Fruit fly (Drosophila melanogaster): ENCODE data around the gene Hyls1.

Gene Hyls1

DNA sequence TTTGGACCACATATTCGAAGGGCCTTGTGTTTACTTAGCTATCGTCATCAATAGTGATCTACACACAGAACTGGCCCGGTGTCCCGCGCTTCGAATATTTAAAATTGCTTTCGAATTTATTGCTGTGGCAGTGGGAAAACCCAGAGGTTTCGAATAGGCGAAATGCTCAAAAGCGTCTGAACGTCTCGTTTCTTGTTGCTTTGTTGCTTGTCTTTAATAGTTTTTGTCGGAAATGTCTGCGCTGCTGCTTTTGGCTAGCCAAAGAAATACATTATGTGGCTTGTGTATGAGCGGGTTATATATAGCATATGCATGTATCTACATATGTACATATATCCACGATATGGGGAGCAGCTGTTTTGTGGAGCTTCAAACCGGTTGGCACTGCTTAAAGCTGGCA, 31.2 kb downstream of the Hyls1 start:
- no peak for TF ChIP-seq kay (GFP tag; ENCODE audit: borderline replicate concordance)
- no peak for TF ChIP-seq CG33017 (tag; optimal IDR thresholded peaks at IDR 0.05)
- no peak for TF ChIP-seq CG1620 (GFP tag; optimal IDR thresholded peaks at IDR 0.05)

DNA sequence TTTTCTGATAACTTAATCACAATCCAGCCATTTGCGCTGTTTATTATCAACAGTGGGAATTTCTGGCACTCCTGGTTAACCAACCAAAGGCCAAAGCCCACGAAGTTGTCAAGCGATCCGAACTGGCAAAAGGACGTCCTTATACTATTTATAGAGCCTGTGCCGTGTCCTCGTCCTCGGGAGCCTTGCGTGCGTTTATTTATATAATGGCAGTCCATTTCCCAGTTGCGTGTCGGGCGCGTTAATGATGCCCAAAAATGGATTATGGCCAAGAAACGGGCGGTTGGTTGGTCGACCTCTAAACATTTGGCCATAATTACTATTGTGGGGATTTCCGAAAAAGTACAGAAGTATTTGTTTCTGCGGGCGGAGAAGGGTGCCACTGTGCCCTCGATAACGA, 32.0 kb downstream of the Hyls1 start:
- TF ChIP-seq CG11617 (GFP tag; optimal IDR thresholded peaks at IDR 0.05) (no peak), CG7045 (GFP tag; optimal IDR thresholded peaks at IDR 0.05) (no peak), cnc (optimal IDR thresholded peaks at IDR 0.05) (no peak), Clk (GFP tag; optimal IDR thresholded peaks at IDR 0.05) (no peak), Hr96 (GFP tag; optimal IDR thresholded peaks at IDR 0.05) (no peak), bab1 (GFP tag; optimal IDR thresholded peaks at IDR 0.05) (no peak)

DNA sequence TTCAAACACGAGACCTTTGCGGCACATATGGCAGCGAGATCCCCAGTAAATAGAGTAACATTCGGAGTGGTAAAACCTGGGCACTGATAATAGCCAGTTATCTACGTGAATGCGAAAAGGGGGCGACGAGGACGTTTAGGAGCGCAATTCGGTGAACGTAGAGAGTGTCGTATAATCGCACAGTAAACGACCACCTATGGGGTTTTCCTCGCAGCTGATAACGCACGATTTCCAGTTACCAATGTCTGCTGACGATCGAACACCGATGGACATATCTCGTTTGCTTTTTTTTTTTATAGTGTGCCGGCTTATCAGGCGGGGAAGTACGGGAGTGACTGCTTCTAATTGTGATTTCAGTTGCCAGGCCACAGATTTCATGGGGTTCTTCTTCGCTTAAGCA, 32.7 kb downstream of the Hyls1 start:
- TF ChIP-seq Mnt (GFP tag; optimal IDR thresholded peaks at IDR 0.05) (peak; percentile 45), tj (GFP tag; optimal IDR thresholded peaks at IDR 0.05) (peak; percentile 22), cic (GFP tag; optimal IDR thresholded peaks at IDR 0.05) (peak; percentile 88), CG11617 (GFP tag; optimal IDR thresholded peaks at IDR 0.05) (no peak), pad (GFP tag; optimal IDR thresholded peaks at IDR 0.05) (peak; percentile 14), cnc (optimal IDR thresholded peaks at IDR 0.05) (no peak), CG12768 (GFP tag; optimal IDR thresholded peaks at IDR 0.05) (peak; percentile 52), CG7045 (GFP tag; optimal IDR thresholded peaks at IDR 0.05) (peak; percentile 20), kay (GFP tag; ENCODE audit: borderline replicate concordance) (peak; percentile 82), CG33017 (tag; optimal IDR thresholded peaks at IDR 0.05) (peak; percentile 36), Clk (GFP tag; optimal IDR thresholded peaks at IDR 0.05) (peak; percentile 32)

DNA sequence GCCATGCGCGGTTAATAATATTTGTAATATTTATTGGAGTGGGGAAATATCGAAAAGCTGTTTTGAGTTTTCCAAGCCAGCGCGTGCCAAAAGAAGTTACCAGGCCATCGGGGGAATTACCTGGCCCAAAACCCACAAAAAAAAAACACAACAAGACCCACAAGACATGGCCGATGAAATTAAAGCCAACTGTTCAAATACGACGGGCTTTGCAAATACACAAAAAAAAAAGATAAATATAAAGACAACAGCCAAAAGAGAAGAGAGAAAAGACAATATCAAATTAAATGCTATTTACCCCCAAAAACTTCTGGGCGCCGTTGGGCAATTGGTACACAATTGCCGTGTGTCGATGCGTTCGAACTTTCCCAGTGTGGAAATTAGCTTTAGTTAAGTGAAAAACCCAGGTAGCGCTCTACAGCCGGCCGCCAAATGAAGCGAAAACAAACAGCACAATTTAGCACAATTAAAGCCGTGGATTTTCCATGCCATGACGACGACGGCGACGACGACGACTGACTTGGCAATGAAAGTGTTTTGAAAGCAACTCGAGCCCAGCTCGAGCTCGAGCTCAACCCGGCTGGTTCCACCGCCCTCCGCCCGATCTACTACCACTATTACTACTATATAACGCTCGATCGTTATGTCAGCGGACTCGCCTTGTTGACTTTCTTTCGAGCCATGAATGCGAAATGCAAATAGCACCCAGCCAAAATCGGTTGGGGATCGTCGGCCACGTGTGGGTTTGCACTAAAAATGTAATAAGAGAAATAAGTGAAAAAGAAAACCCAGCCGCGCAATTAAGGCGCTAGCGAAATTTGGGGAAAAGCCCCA, 34.4 kb downstream of the Hyls1 start:
- TF ChIP-seq kay (GFP tag; ENCODE audit: borderline replicate concordance) (peak; percentile 70), tj (GFP tag; optimal IDR thresholded peaks at IDR 0.05) (peak; percentile 72), cnc (optimal IDR thresholded peaks at IDR 0.05) (no peak), pad (GFP tag; optimal IDR thresholded peaks at IDR 0.05) (no peak), toe (GFP tag; optimal IDR thresholded peaks at IDR 0.05) (no peak), Mnt (GFP tag; optimal IDR thresholded peaks at IDR 0.05) (peak; percentile 46), CG33017 (tag; optimal IDR thresholded peaks at IDR 0.05) (no peak), CG11617 (GFP tag; optimal IDR thresholded peaks at IDR 0.05) (no peak), CG7045 (GFP tag; optimal IDR thresholded peaks at IDR 0.05) (peak; percentile 9), Crg-1 (GFP tag; optimal IDR thresholded peaks at IDR 0.05) (peak; percentile 71), Hr96 (GFP tag; optimal IDR thresholded peaks at IDR 0.05) (no peak), CG7101 (tag; optimal IDR thresholded peaks at IDR 0.05) (peak; percentile 7), CG14711 (tag; optimal IDR thresholded peaks at IDR 0.05) (no peak), CG1620 (GFP tag; optimal IDR thresholded peaks at IDR 0.05) (peak; percentile 41), CG5204 (GFP tag; optimal IDR thresholded peaks at IDR 0.05) (no peak), cic (GFP tag; optimal IDR thresholded peaks at IDR 0.05) (peak; percentile 26), Clk (GFP tag; optimal IDR thresholded peaks at IDR 0.05) (no peak), CG12768 (GFP tag; optimal IDR thresholded peaks at IDR 0.05) (peak; percentile 34), bab1 (GFP tag; optimal IDR thresholded peaks at IDR 0.05) (no peak), ovo (GFP tag; optimal IDR thresholded peaks at IDR 0.05) (peak; percentile 27)

DNA sequence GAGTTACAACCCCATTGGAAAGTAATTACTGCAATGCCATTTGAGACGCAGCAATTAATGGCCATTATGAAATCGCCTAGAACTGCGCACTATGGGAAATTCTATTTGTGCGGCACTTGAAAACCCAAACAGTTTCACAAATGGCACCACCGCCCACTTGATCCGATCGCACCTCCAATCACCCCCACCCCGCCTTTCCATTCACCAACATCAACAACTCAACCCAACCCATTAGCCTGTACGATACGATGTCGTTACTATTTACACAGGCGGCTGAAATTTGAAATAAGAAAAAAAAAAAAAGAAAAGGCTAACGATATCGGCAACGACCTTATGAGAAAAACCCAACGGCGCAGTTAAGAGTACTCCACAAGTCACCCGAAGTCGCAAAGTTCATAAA, 35.3 kb downstream of the Hyls1 start:
- peak; percentile 60 for TF ChIP-seq CG12768 (GFP tag; optimal IDR thresholded peaks at IDR 0.05)
- TF ChIP-seq CG1620 (GFP tag; optimal IDR thresholded peaks at IDR 0.05): no peak
- TF ChIP-seq Crg-1 (GFP tag; optimal IDR thresholded peaks at IDR 0.05): no peak
- peak; percentile 5 for TF ChIP-seq kay (GFP tag; ENCODE audit: borderline replicate concordance)
- peak; percentile 85 for TF ChIP-seq cic (GFP tag; optimal IDR thresholded peaks at IDR 0.05)
- TF ChIP-seq CG7101 (tag; optimal IDR thresholded peaks at IDR 0.05): no peak
- peak; percentile 4 for TF ChIP-seq CG7045 (GFP tag; optimal IDR thresholded peaks at IDR 0.05)
- TF ChIP-seq ovo (GFP tag; optimal IDR thresholded peaks at IDR 0.05): peak; percentile 20
- no peak for TF ChIP-seq Clk (GFP tag; optimal IDR thresholded peaks at IDR 0.05)
- TF ChIP-seq tj (GFP tag; optimal IDR thresholded peaks at IDR 0.05): no peak
- no peak for TF ChIP-seq CG11617 (GFP tag; optimal IDR thresholded peaks at IDR 0.05)

DNA sequence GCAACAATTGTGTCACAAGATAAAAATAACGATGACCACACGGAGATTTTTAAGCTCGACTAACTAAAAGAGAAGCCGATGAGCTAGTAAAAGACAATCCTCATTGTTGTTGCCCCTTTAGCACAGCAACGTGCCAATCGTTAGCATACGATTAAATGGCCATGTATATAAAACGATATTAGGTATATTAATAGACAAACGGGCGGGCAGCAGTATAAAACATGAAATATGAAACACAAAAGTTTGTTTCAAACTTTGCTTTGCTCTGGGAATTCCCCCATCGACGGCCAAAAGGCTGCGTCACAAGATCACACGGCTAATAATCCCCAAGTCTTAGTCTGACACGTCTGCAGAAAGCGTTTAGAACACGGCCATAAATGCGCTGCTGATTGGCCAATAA, 36.0 kb downstream of the Hyls1 start:
- TF ChIP-seq pad (GFP tag; optimal IDR thresholded peaks at IDR 0.05): no peak
- TF ChIP-seq CG11617 (GFP tag; optimal IDR thresholded peaks at IDR 0.05): no peak
- no peak for TF ChIP-seq ovo (GFP tag; optimal IDR thresholded peaks at IDR 0.05)
- no peak for TF ChIP-seq cnc (optimal IDR thresholded peaks at IDR 0.05)
- TF ChIP-seq Crg-1 (GFP tag; optimal IDR thresholded peaks at IDR 0.05): no peak
- no peak for TF ChIP-seq CG7101 (tag; optimal IDR thresholded peaks at IDR 0.05)
- TF ChIP-seq CG12768 (GFP tag; optimal IDR thresholded peaks at IDR 0.05): no peak
- TF ChIP-seq kay (GFP tag; ENCODE audit: borderline replicate concordance): no peak
- no peak for TF ChIP-seq cic (GFP tag; optimal IDR thresholded peaks at IDR 0.05)

DNA sequence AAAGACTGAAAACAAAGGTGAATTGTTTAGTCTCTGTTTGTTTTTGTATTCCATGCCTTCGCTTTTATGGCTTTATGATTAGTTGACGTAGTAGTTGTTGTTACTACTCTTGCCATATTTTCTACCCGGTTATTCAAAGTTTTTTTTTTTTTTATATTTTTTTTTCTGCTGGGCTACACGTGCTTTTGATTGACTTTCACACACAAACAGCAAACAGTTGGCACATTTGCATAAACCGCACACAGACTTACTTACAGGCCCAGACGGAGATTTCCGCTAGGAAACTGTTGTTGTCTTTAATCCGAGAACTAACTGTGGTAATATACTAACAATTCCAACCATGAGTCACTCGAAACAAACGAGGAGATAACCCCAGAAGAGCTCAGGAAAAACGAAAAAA, 36.6 kb downstream of the Hyls1 start:
- TF ChIP-seq CG14711 (tag; optimal IDR thresholded peaks at IDR 0.05) (no peak), ovo (GFP tag; optimal IDR thresholded peaks at IDR 0.05) (peak; percentile 40), kay (GFP tag; ENCODE audit: borderline replicate concordance) (peak; percentile 98), bab1 (GFP tag; optimal IDR thresholded peaks at IDR 0.05) (no peak), cic (GFP tag; optimal IDR thresholded peaks at IDR 0.05) (peak; percentile 76), tj (GFP tag; optimal IDR thresholded peaks at IDR 0.05) (no peak), Mnt (GFP tag; optimal IDR thresholded peaks at IDR 0.05) (peak; percentile 61), CG12768 (GFP tag; optimal IDR thresholded peaks at IDR 0.05) (peak; percentile 3)

All from whole organism, adult.